Fruit fly (Drosophila melanogaster): ENCODE data around the gene Nrx-IV.

Gene Nrx-IV

DNA sequence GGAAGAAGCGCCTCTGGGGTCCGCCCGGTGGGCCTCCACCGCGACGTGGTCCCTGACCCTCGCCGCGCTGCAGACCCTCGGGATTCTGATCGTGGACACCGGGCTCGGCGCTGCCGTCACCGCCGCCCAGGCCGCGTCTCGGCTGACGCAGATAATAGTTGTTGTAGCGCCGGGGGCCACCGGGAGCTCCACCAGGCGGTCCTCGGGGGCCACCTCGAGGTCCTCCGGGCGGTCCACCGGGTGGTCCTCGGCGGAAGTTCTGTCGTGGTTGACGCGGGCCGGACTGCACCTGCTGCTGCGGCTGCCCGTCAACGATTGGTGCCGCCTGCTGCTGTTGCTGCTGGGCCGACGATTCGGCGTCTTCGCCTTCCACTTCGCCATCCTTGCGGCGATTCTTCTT is 23.4 kb upstream of the Nrx-IV start:
- TF ChIP-seq Hr39 (GFP tag; optimal IDR thresholded peaks at IDR 0.05) (no peak), CG6276 (GFP tag; optimal IDR thresholded peaks at IDR 0.05) (no peak), OdsH (GFP tag; optimal IDR thresholded peaks at IDR 0.05) (no peak), Eip75B (GFP tag; optimal IDR thresholded peaks at IDR 0.05) (no peak), CG31627 (GFP tag; optimal IDR thresholded peaks at IDR 0.05) (no peak), Blimp-1 (GFP tag; optimal IDR thresholded peaks at IDR 0.05) (no peak), spab (GFP tag; optimal IDR thresholded peaks at IDR 0.05) (no peak), fd59A (GFP tag; optimal IDR thresholded peaks at IDR 0.05) (no peak), CG8119 (GFP tag; IDR thresholded peaks at IDR 0.05) (no peak)

DNA sequence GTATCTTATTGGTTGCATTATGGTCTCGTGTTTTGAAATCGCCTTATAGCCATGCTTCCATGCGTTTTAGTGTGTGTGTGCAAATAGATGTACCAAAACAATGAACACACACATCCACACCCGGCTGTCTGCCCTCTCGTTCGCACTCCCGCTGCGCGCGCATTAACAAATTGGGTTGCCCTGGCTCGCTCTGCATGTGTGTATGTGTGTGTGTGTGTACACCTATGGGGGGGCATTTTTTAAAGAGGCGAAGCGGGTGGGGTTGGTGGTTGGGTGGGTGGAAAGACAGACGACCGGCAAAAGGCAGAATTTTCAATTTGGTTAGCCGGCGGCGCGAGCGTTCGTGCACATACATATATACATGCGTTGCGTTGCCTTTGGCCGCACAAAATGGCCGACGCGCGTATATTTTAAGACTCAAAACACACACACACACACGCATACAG is 22.2 kb upstream of the Nrx-IV start:
- peak; percentile 48 for TF ChIP-seq CG6808 (GFP tag; optimal IDR thresholded peaks at IDR 0.05)
- 0 out of 3 replicates have a peak, but pooled peaks have one; percentile 43 for TF ChIP-seq CG8119 (GFP tag; IDR thresholded peaks at IDR 0.05)
- TF ChIP-seq ss (GFP tag; optimal IDR thresholded peaks at IDR 0.05): peak; percentile 62 to 64
- no peak for TF ChIP-seq dac (GFP tag; optimal IDR thresholded peaks at IDR 0.05)
- no peak for TF ChIP-seq cyc (GFP tag; optimal IDR thresholded peaks at IDR 0.05)
- TF ChIP-seq CG31627 (GFP tag; optimal IDR thresholded peaks at IDR 0.05): no peak
- TF ChIP-seq CG6854 (GFP tag; optimal IDR thresholded peaks at IDR 0.05): peak; percentile 58
- no peak for TF ChIP-seq Sox102F (GFP tag; optimal IDR thresholded peaks at IDR 0.05)
- TF ChIP-seq Blimp-1 (GFP tag; optimal IDR thresholded peaks at IDR 0.05): no peak
- TF ChIP-seq net (GFP tag; optimal IDR thresholded peaks at IDR 0.05): no peak
- TF ChIP-seq fkh (GFP tag; optimal IDR thresholded peaks at IDR 0.05): peak; percentile 95
- peak; percentile 54 for TF ChIP-seq CG16779 (tag; optimal IDR thresholded peaks at IDR 0.05)
- peak; percentile 38 for TF ChIP-seq Eip93F (GFP tag; optimal IDR thresholded peaks at IDR 0.05)
- TF ChIP-seq OdsH (GFP tag; optimal IDR thresholded peaks at IDR 0.05): no peak
- TF ChIP-seq Hr4 (GFP tag; optimal IDR thresholded peaks at IDR 0.05): no peak
- peak; percentile 54; the same call in 1 of the 2 replicates for TF ChIP-seq CG15336 (GFP tag; IDR thresholded peaks at IDR 0.05)
- no peak for TF ChIP-seq Ets96B (tag; optimal IDR thresholded peaks at IDR 0.05)
- peak; percentile 53; the same call in 2 of the 3 replicates for TF ChIP-seq CG6163 (GFP tag; IDR thresholded peaks at IDR 0.05)
- no peak for TF ChIP-seq Gug (GFP tag; IDR thresholded peaks at IDR 0.05)
- TF ChIP-seq CG3919 (GFP tag; optimal IDR thresholded peaks at IDR 0.05): peak; percentile 21
- TF ChIP-seq svp (GFP tag): peak; percentile 60
- TF ChIP-seq Sox14 (GFP tag; optimal IDR thresholded peaks at IDR 0.05): peak; percentile 51
- TF ChIP-seq CG11294 (GFP tag; IDR thresholded peaks at IDR 0.05): no peak
- TF ChIP-seq Eip78C (GFP tag): peak; percentile 45
- no peak for TF ChIP-seq CG8632 (GFP tag; optimal IDR thresholded peaks at IDR 0.05)
- TF ChIP-seq vri (GFP tag; optimal IDR thresholded peaks at IDR 0.05): peak; percentile 3
- peak; percentile 20 for TF ChIP-seq CG34406 (GFP tag; optimal IDR thresholded peaks at IDR 0.05)
- no peak for TF ChIP-seq Smox (GFP tag; optimal IDR thresholded peaks at IDR 0.05)
- TF ChIP-seq dsx (GFP tag; optimal IDR thresholded peaks at IDR 0.05; ENCODE audit: poor library complexity, severe bottlenecking): peak; percentile 37
- TF ChIP-seq CG1621 (tag; optimal IDR thresholded peaks at IDR 0.05): peak; percentile 29

DNA sequence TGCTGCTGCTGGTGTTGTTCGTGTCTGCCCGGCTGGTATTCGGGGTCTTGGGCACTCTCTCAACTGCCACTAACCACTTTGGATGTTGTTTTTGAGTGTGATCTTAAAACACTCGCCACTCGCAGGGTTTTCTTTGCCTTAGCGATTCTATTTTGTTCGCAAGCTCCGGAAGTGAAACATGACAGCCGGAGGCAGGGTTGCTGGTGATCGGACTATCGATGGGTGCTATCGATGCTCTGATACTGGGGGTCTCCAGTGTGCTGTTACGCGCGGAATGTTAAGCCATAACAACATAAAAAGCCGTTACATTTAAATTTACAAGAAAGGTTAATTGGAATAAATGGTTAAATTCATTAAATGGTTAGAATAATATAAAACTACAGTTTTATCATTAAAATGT is 21.3 kb upstream of the Nrx-IV start, which contains the start of gene yps:
Gene yps, minus strand, starts transcription at position 176 of the 400 bp plus-strand sequence.
- TF ChIP-seq svp (GFP tag): peak; percentile 87
- peak; percentile 50 for TF ChIP-seq Ets96B (tag; optimal IDR thresholded peaks at IDR 0.05)
- peak; percentile 90 for TF ChIP-seq lz (GFP tag; optimal IDR thresholded peaks at IDR 0.05)
- peak; percentile 93 for TF ChIP-seq CG8319 (GFP tag; optimal IDR thresholded peaks at IDR 0.05)
- TF ChIP-seq CG34406 (GFP tag; optimal IDR thresholded peaks at IDR 0.05): peak; percentile 86
- TF ChIP-seq acj6 (GFP tag; optimal IDR thresholded peaks at IDR 0.05): peak; percentile 83
- TF ChIP-seq net (GFP tag; optimal IDR thresholded peaks at IDR 0.05): peak; percentile 93
- TF ChIP-seq Sox102F (GFP tag; optimal IDR thresholded peaks at IDR 0.05): peak; percentile 90
- TF ChIP-seq CG6854 (GFP tag; optimal IDR thresholded peaks at IDR 0.05): peak; percentile 97
- peak; percentile 54 for TF ChIP-seq dsx (GFP tag; optimal IDR thresholded peaks at IDR 0.05; ENCODE audit: poor library complexity, severe bottlenecking)
- TF ChIP-seq CG31627 (GFP tag; optimal IDR thresholded peaks at IDR 0.05): peak; percentile 84
- TF ChIP-seq CG32006 (GFP tag; optimal IDR thresholded peaks at IDR 0.05): no peak
- TF ChIP-seq Ets21C (GFP tag; optimal IDR thresholded peaks at IDR 0.05): peak; percentile 61
- peak; percentile 91 for TF ChIP-seq Met (GFP tag; optimal IDR thresholded peaks at IDR 0.05)
- peak; percentile 93 for TF ChIP-seq CG6163 (GFP tag; IDR thresholded peaks at IDR 0.05)
- peak in 1 of 2 experiments; percentile 90 for TF ChIP-seq salr (GFP tag; optimal IDR thresholded peaks at IDR 0.05)
- TF ChIP-seq Lpt (GFP tag; optimal IDR thresholded peaks at IDR 0.05): peak; percentile 4
- peak; percentile 89 for TF ChIP-seq CG1621 (tag; optimal IDR thresholded peaks at IDR 0.05)
- no peak for TF ChIP-seq Hr38 (GFP tag; optimal IDR thresholded peaks at IDR 0.05)
- peak; percentile 78 for TF ChIP-seq OdsH (GFP tag; optimal IDR thresholded peaks at IDR 0.05)
- peak; percentile 94 for TF ChIP-seq CG3919 (GFP tag; optimal IDR thresholded peaks at IDR 0.05)
- TF ChIP-seq spab (GFP tag; optimal IDR thresholded peaks at IDR 0.05): no peak
- peak; percentile 54 for TF ChIP-seq CG10631 (GFP tag; optimal IDR thresholded peaks at IDR 0.05)
- no peak for TF ChIP-seq Gug (GFP tag; IDR thresholded peaks at IDR 0.05)
- TF ChIP-seq Smox (GFP tag; optimal IDR thresholded peaks at IDR 0.05): peak; percentile 85
- no peak for TF ChIP-seq Sox15 (GFP tag; optimal IDR thresholded peaks at IDR 0.05)
- peak; percentile 46 for TF ChIP-seq CG15336 (GFP tag; IDR thresholded peaks at IDR 0.05)
- TF ChIP-seq Eip75B (GFP tag; optimal IDR thresholded peaks at IDR 0.05): peak; percentile 89
- TF ChIP-seq Eip78C (GFP tag): peak; percentile 95
